Worm (Caenorhabditis elegans) whole organism, young adult: ENCODE measurements around the gene F28H6.6.

ENCODE experiments used
- B0261.1 ChIP-seq: sonication (generic microtip); optimal IDR thresholded peaks from 2 replicates; lab custom pipeline; 2016; ENCODE audit warnings: mild to moderate bottlenecking, missing genetic modification characterization, moderate library complexity, missing compliant biosample characterization
- C06A6.2 ChIP-seq: fragments of 200-800 bp; sonication (Bioruptor generic); conservative IDR thresholded peaks from 2 replicates; pipeline ENCODE4 v1.3.6; 2022; ENCODE audit warnings: missing genetic modification characterization, missing compliant biosample characterization
- C17E4.6 ChIP-seq: fragments of 200-800 bp; sonication (Bioruptor generic); IDR thresholded peaks from 2 replicates; pipeline ENCODE4 v1.3.6; 2022; ENCODE audit warnings: missing genetic modification reagents, missing genetic modification characterization, missing compliant biosample characterization
- D2030.7 ChIP-seq: fragments of 200-800 bp; sonication (Bioruptor generic); IDR thresholded peaks from 2 replicates; pipeline ENCODE4 v1.3.6; 2022; ENCODE audit warnings: missing genetic modification reagents, missing genetic modification characterization, missing compliant biosample characterization
- F39B2.1 ChIP-seq: fragments of 200-800 bp; sonication (Bioruptor generic); IDR thresholded peaks from 2 replicates; pipeline ENCODE4 v1.3.6; 2022; ENCODE audit warnings: missing genetic modification reagents, missing genetic modification characterization, missing compliant biosample characterization
- F49E8.2 ChIP-seq: sonication (generic microtip); optimal IDR thresholded peaks from 3 replicates; lab custom pipeline; 2017; ENCODE audit warnings: missing genetic modification characterization, mild to moderate bottlenecking, missing compliant biosample characterization, antibody characterized with exemption, moderate library complexity; ENCODE audit not compliant: insufficient read depth
- F57C9.4 ChIP-seq: sonication (generic microtip); optimal IDR thresholded peaks from 2 replicates; lab custom pipeline; 2017; ENCODE audit warnings: mild to moderate bottlenecking, missing genetic modification characterization, missing compliant biosample characterization
- T07F8.4 ChIP-seq: sonication (generic microtip); optimal IDR thresholded peaks from 2 replicates; lab custom pipeline; 2016; ENCODE audit warnings: mild to moderate bottlenecking, missing genetic modification characterization, moderate library complexity, missing compliant biosample characterization
- T26A5.8 ChIP-seq: sonication (generic microtip); optimal IDR thresholded peaks from 2 replicates; lab custom pipeline; 2016; ENCODE audit warnings: missing genetic modification characterization, missing compliant biosample characterization
- Y53F4B.3 ChIP-seq: fragments of 200-800 bp; sonication (Bioruptor generic); IDR thresholded peaks from 2 replicates; pipeline ENCODE4 v1.3.6; 2022; ENCODE audit warnings: missing genetic modification reagents, missing genetic modification characterization, missing compliant biosample characterization
- Y53G8AR.9 ChIP-seq: fragments of 200-800 bp; sonication (Bioruptor generic); conservative IDR thresholded peaks from 2 replicates; pipeline ENCODE4 v1.3.6; 2022; ENCODE audit warnings: missing genetic modification reagents, missing genetic modification characterization, missing compliant biosample characterization
- Y56A3A.18 ChIP-seq: fragments of 200-800 bp; sonication (Bioruptor generic); IDR thresholded peaks from 2 replicates; pipeline ENCODE4 v1.3.6; 2022; ENCODE audit warnings: missing genetic modification reagents, missing genetic modification characterization, missing compliant biosample characterization
- ZK185.1 ChIP-seq: sonication (generic microtip); optimal IDR thresholded peaks from 2 replicates; lab custom pipeline; 2016; ENCODE audit warnings: mild to moderate bottlenecking, missing genetic modification characterization, missing compliant biosample characterization; ENCODE audit not compliant: poor library complexity, severe bottlenecking
- athp-1 ChIP-seq: sonication (generic microtip); optimal IDR thresholded peaks from 2 replicates; lab custom pipeline; 2017; ENCODE audit warnings: mild to moderate bottlenecking, missing genetic modification characterization, missing compliant biosample characterization
- attf-6 ChIP-seq: fragments of 200-800 bp; sonication (Bioruptor generic); IDR thresholded peaks from 2 replicates; pipeline ENCODE4 v1.3.6; 2022; ENCODE audit warnings: missing genetic modification reagents, missing genetic modification characterization, missing compliant biosample characterization
- bed-2 ChIP-seq: fragments of 200-800 bp; sonication (Bioruptor generic); IDR thresholded peaks from 2 replicates; pipeline ENCODE4 v1.3.6; 2022; ENCODE audit warnings: missing genetic modification reagents, missing genetic modification characterization, missing compliant biosample characterization
- ccch-3 ChIP-seq: fragments of 200-800 bp; sonication (Bioruptor generic); optimal IDR thresholded peaks from 2 replicates; lab custom pipeline; 2018; ENCODE audit warnings: mild to moderate bottlenecking, missing genetic modification characterization, missing compliant biosample characterization
- cebp-1 ChIP-seq, 2 experiments: fragments of 200-800 bp in 1 of 2; sonication (Bioruptor generic) in 1 of 2; sonication (generic microtip) in 1 of 2; IDR thresholded peaks in 1 of 2; optimal IDR thresholded peaks in 1 of 2; 2 replicates each; pipeline versions ENCODE4 v1.3.6 to Lab custom; 2017 to 2022; ENCODE audit warnings: missing compliant biosample characterization in 2 of 2, missing genetic modification characterization in 2 of 2, mild to moderate bottlenecking in 1 of 2, missing genetic modification reagents in 1 of 2, moderate library complexity in 1 of 2
- ceh-40 ChIP-seq: fragments of 200-800 bp; sonication (Bioruptor generic); IDR thresholded peaks from 2 replicates; pipeline ENCODE4 v1.3.6; 2022; ENCODE audit warnings: missing genetic modification characterization, missing compliant biosample characterization
- ceh-91 ChIP-seq: fragments of 200-800 bp; sonication (Bioruptor generic); IDR thresholded peaks from 2 replicates; pipeline ENCODE4 v1.3.6; 2022; ENCODE audit warnings: missing genetic modification reagents, missing genetic modification characterization, missing compliant biosample characterization
- die-1 ChIP-seq: sonication (generic microtip); optimal IDR thresholded peaks from 2 replicates; lab custom pipeline; 2016; ENCODE audit warnings: missing genotype, mild to moderate bottlenecking, missing genetic modification characterization, missing compliant biosample characterization
- dox-1 ChIP-seq: fragments of 200-800 bp; sonication (Bioruptor generic); IDR thresholded peaks from 2 replicates; pipeline ENCODE4 v1.3.6; 2022; ENCODE audit warnings: missing genetic modification reagents, missing genetic modification characterization, missing compliant biosample characterization
- egl-18 ChIP-seq: fragments of 200-800 bp; sonication (Bioruptor generic); IDR thresholded peaks from 2 replicates; pipeline ENCODE4 v1.3.6; 2022; ENCODE audit warnings: missing genetic modification reagents, missing genetic modification characterization, missing compliant biosample characterization
- ekl-4 ChIP-seq: fragments of 200-800 bp; sonication (Bioruptor generic); IDR thresholded peaks from 2 replicates; pipeline ENCODE4 v1.3.6; 2022; ENCODE audit warnings: missing genetic modification reagents, missing genetic modification characterization, missing compliant biosample characterization
- hlh-12 ChIP-seq: sonication (generic microtip); optimal IDR thresholded peaks from 2 replicates; lab custom pipeline; 2016; ENCODE audit warnings: missing genetic modification characterization, missing compliant biosample characterization
- hmg-1.2 ChIP-seq: fragments of 200-800 bp; sonication (Bioruptor generic); IDR thresholded peaks from 2 replicates; pipeline ENCODE4 v1.3.6; 2022; ENCODE audit warnings: missing genetic modification reagents, missing genetic modification characterization, missing compliant biosample characterization
- lin-26 ChIP-seq: fragments of 200-800 bp; sonication (Bioruptor generic); IDR thresholded peaks from 2 replicates; pipeline ENCODE4 v1.3.6; 2022; ENCODE audit warnings: missing genetic modification reagents, missing genetic modification characterization, missing compliant biosample characterization
- lir-1 ChIP-seq: fragments of 200-800 bp; sonication (Bioruptor generic); conservative IDR thresholded peaks from 2 replicates; pipeline ENCODE4 v1.3.6; 2022; ENCODE audit warnings: missing genetic modification reagents, missing genetic modification characterization, missing compliant biosample characterization
- lsy-27 ChIP-seq: sonication (generic microtip); optimal IDR thresholded peaks from 2 replicates; lab custom pipeline; 2017; ENCODE audit warnings: missing genetic modification characterization, mild to moderate bottlenecking, missing compliant biosample characterization, antibody characterized with exemption, missing genotype, borderline replicate concordance; ENCODE audit not compliant: insufficient read depth
- madf-3 ChIP-seq: fragments of 200-800 bp; sonication (Bioruptor generic); IDR thresholded peaks from 2 replicates; pipeline ENCODE4 v1.3.6; 2022; ENCODE audit warnings: missing genetic modification reagents, missing genetic modification characterization, missing compliant biosample characterization
- nfya-1 ChIP-seq: sonication (generic microtip); optimal IDR thresholded peaks from 2 replicates; lab custom pipeline; 2017; ENCODE audit warnings: antibody characterized with exemption, missing compliant biosample characterization, missing genetic modification characterization, borderline replicate concordance; ENCODE audit not compliant: insufficient read depth
- nfya-2 ChIP-seq: fragments of 200-800 bp; sonication (Bioruptor generic); IDR thresholded peaks from 2 replicates; pipeline ENCODE4 v1.3.6; 2022; ENCODE audit warnings: missing genetic modification reagents, missing genetic modification characterization, missing compliant biosample characterization
- nhr-179 ChIP-seq: sonication (generic microtip); optimal IDR thresholded peaks from 2 replicates; lab custom pipeline; 2016; ENCODE audit warnings: mild to moderate bottlenecking, missing genetic modification characterization, missing compliant biosample characterization
- nhr-27 ChIP-seq: fragments of 200-800 bp; sonication (Bioruptor generic); optimal IDR thresholded peaks from 2 replicates; lab custom pipeline; 2018; ENCODE audit warnings: mild to moderate bottlenecking, missing genetic modification characterization, moderate library complexity, missing compliant biosample characterization
- nhr-80 ChIP-seq: sonication (generic microtip); optimal IDR thresholded peaks from 2 replicates; lab custom pipeline; 2016; ENCODE audit warnings: missing genetic modification characterization, missing compliant biosample characterization
- repo-1 ChIP-seq: sonication (generic microtip); optimal IDR thresholded peaks from 2 replicates; lab custom pipeline; 2017; ENCODE audit warnings: mild to moderate bottlenecking, missing genetic modification characterization, missing compliant biosample characterization
- rpc-1 ChIP-seq, 2 experiments: fragments of 150-350 bp in 1 of 2; sonication (generic microtip) in 1 of 2; optimal IDR thresholded peaks; 2 replicates each; lab custom pipeline; 2014 to 2018; ENCODE audit warnings: missing biosample characterization in 1 of 2, missing genetic modification characterization in 1 of 2, missing genetic modification reagents in 1 of 2, missing genotype in 1 of 2
- snpc-1.1 ChIP-seq: sonication (generic microtip); optimal IDR thresholded peaks from 2 replicates; lab custom pipeline; 2017; ENCODE audit warnings: missing genetic modification characterization, mild to moderate bottlenecking, missing compliant biosample characterization, antibody characterized with exemption, moderate library complexity, missing genotype, missing genetic modification reagents; ENCODE audit not compliant: insufficient read depth
- snpc-1.3 ChIP-seq: sonication (generic microtip); optimal IDR thresholded peaks from 2 replicates; lab custom pipeline; 2017; ENCODE audit warnings: missing genetic modification characterization, mild to moderate bottlenecking, missing compliant biosample characterization, antibody characterized with exemption, moderate library complexity, missing genotype, missing genetic modification reagents; ENCODE audit not compliant: insufficient read depth
- somi-1 ChIP-seq: fragments of 200-800 bp; sonication (Bioruptor generic); optimal IDR thresholded peaks from 2 replicates; lab custom pipeline; 2018; ENCODE audit warnings: mild to moderate bottlenecking, missing genetic modification characterization, missing compliant biosample characterization
- sptf-2 ChIP-seq: fragments of 200-800 bp; sonication (Bioruptor generic); optimal IDR thresholded peaks from 2 replicates; lab custom pipeline; 2018; ENCODE audit warnings: mild to moderate bottlenecking, missing genetic modification characterization, missing compliant biosample characterization
- unc-130 ChIP-seq: sonication (generic microtip); optimal IDR thresholded peaks from 2 replicates; lab custom pipeline; 2016; ENCODE audit warnings: missing genetic modification reagents, missing genetic modification characterization, missing compliant biosample characterization
- zfh-2 ChIP-seq: fragments of 200-800 bp; sonication (Bioruptor generic); conservative IDR thresholded peaks from 2 replicates; pipeline ENCODE4 v1.3.6; 2022; ENCODE audit warnings: missing genetic modification reagents, missing genetic modification characterization, missing compliant biosample characterization
- ztf-25 ChIP-seq: fragments of 200-800 bp; sonication (Bioruptor generic); IDR thresholded peaks from 2 replicates; pipeline ENCODE4 v1.3.6; 2022; ENCODE audit warnings: missing genetic modification reagents, missing genetic modification characterization, missing compliant biosample characterization
- ztf-28 ChIP-seq: fragments of 200-800 bp; sonication (Bioruptor generic); IDR thresholded peaks from 2 replicates; pipeline ENCODE4 v1.3.6; 2022; ENCODE audit warnings: missing genetic modification reagents, missing genetic modification characterization, missing compliant biosample characterization

F28H6.6 gene

DNA sequence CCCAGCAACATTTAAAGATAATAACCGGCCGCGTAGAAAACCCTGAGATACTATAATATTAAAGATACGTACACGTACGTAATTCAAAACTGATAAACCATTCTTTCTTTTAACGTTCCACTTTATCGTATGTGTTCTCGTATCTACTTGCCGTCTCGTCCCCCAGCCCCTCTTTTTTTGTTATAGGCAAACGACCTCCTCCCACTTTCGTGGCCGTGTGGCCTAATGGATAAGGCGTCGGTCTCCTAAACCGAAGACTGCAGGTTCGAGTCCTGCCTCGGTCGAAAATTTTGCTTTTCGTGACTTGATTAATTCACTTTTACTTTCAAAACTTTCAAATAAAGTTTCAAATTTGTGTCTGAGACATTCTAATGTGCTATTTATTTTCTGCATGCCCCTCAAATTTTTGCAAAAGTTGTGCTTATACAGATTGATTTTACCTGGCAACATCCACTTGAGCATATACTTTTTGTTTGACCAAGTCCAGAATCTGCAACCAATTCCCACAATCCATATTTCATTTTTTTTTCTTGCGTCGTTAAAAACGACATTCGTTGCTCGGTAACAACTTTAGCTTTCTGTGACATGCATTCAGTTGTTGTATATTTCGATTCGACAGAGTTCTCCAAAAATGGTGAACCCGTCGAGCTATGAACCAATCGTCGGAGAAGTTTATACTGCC lies 10.1 kb downstream of the F28H6.6 start, which contains the start of gene F28H6.7 (continued):
- TF ChIP-seq hlh-12 (peak; percentile 49), nhr-80 (tag; lab: Kevin White, UChicago) (peak; percentile 21), C17E4.6 (GFP tag; lab: Robert Waterston, UW) (no peak), Y53F4B.3 (GFP tag; lab: Robert Waterston, UW) (no peak), somi-1 (GFP tag; lab: Kevin White, UChicago) (peak; percentile 31), lir-1 (no peak), snpc-1.3 (tag; lab: Kevin White, UChicago) (no peak), hmg-1.2 (peak; percentile 73), lsy-27 (peak; percentile 62), Y56A3A.18 (peak; percentile 79; the same call in 1 of the 2 replicates), attf-6 (0 out of 2 replicates have a peak, but pooled peaks have one; percentile 45), F49E8.2 (tag; lab: Kevin White, UChicago) (no peak), athp-1 (no peak), B0261.1 (tag; lab: Kevin White, UChicago) (peak; percentile 88), snpc-1.1 (tag; lab: Kevin White, UChicago) (peak; percentile 39), madf-3 (GFP tag; lab: Robert Waterston, UW) (peak; percentile 68; the same call in 1 of the 2 replicates), bed-2 (GFP tag; lab: Robert Waterston, UW) (no peak), zfh-2 (GFP tag; lab: Robert Waterston, UW) (no peak), egl-18 (GFP tag; lab: Robert Waterston, UW) (0 out of 2 replicates have a peak, but pooled peaks have one; percentile 10), sptf-2 (GFP tag; lab: Kevin White, UChicago) (no peak), Y53G8AR.9 (no peak), dox-1 (GFP tag; lab: Robert Waterston, UW) (no peak; the same call in 1 of the 2 replicates), repo-1 (tag; lab: Kevin White, UChicago) (peak; percentile 50), ceh-40 (GFP tag; lab: Robert Waterston, UW) (0 out of 2 replicates have a peak, but pooled peaks have one; percentile 73), ceh-91 (GFP tag; lab: Robert Waterston, UW) (no peak), T07F8.4 (tag; lab: Kevin White, UChicago) (peak; percentile 41), D2030.7 (GFP tag; lab: Robert Waterston, UW) (no peak; the same call in none of the 2 replicates), nfya-1 (tag; lab: Kevin White, UChicago) (no peak), die-1 (peak; percentile 82), rpc-1 (optimal IDR thresholded peaks at IDR 0.05; lab: Kevin White, UChicago) (peak; percentile 84), rpc-1 (tag; optimal IDR thresholded peaks at IDR 0.05; lab: Kevin White, UChicago) (peak; percentile 85), ZK185.1 (tag; lab: Kevin White, UChicago) (no peak), cebp-1 (GFP tag; IDR thresholded peaks at IDR 0.05; lab: Robert Waterston, UW) (no peak), cebp-1 (tag; optimal IDR thresholded peaks at IDR 0.05; lab: Kevin White, UChicago) (no peak), C06A6.2 (no peak), nhr-27 (peak; percentile 48), F39B2.1 (GFP tag; lab: Robert Waterston, UW) (no peak), ccch-3 (GFP tag; lab: Kevin White, UChicago) (no peak), F57C9.4 (no peak), lin-26 (GFP tag; lab: Robert Waterston, UW) (peak; percentile 93), ekl-4 (no peak), ztf-28 (peak; percentile 61; the same call in 1 of the 2 replicates), ztf-25 (0 out of 2 replicates have a peak, but pooled peaks have one; percentile 65), T26A5.8 (tag; lab: Kevin White, UChicago) (no peak), nhr-179 (tag; lab: Kevin White, UChicago) (no peak), unc-130 (GFP tag; lab: Kevin White, UChicago) (peak; percentile 32), nfya-2 (GFP tag; lab: Robert Waterston, UW) (no peak)
